Worm (Caenorhabditis elegans): ENCODE measurements around the gene pvf-1.

DNA sequence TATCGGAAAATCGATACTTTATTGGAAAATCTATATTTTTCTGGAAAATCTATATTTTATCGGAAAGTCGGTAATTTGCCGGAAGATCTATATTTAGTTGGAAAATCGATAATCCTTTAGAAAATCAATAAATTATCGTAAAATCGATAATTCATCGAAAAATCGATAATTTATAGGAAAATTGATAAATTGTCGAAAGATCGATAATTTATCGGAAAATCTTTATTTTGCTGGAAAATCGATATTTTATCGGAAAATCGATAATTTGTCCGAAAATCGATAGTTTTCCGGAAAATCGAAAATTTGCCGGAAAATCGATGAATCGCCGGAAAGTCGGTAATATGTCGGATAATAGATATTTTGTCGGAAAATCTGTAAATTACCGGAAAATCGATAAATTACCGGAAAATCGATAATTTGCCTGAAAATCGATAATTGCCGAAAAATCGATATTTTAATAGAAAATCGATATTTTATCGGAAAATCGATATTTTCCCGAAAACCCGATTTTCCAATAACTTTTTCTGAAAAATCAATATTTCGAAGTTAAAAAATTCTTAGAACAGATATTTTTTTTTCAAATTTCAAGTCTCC, 18.6 kb downstream of the pvf-1 start:
- TF ChIP-seq pes-1 (GFP tag; IDR thresholded peaks at IDR 0.05) = no peak
- TF ChIP-seq sea-1 (GFP tag; conservative IDR thresholded peaks at IDR 0.05) = no peak
- TF ChIP-seq ama-1 (optimal IDR thresholded peaks at IDR 0.05) = no peak
- TF ChIP-seq hmbx-1 (tag; optimal IDR thresholded peaks at IDR 0.05) = no peak
- TF ChIP-seq hnd-1 (tag; optimal IDR thresholded peaks at IDR 0.05) = no peak
- TF ChIP-seq flt-1 (GFP tag; IDR thresholded peaks at IDR 0.05) = no peak
- no peak for TF ChIP-seq B0310.2 (tag; optimal IDR thresholded peaks at IDR 0.05)

Data from whole organism, early embryonic.